ENCODE assay signal across 1 fruit fly cellular context in genomic region chr3L:5576543-5576942, dm6.
TF ChIP-seq lines count a peak whose summit lies in the region.

No protein-coding gene starts in this region.

TF ChIP-seq in whole organism, embryonic, 481 proteins besides CTCF, POLR2A, EP300 and RAD21 (continued from another document):
- TF ChIP-seq dm (GFP tag; optimal IDR thresholded peaks at IDR 0.05; lab: Kevin White, UChicago) = no peak
- no peak for TF ChIP-seq knrl (GFP tag; IDR thresholded peaks at IDR 0.05; lab: Robert Waterston, UW; ENCODE audit: partially characterized antibody)
- TF ChIP-seq CG14667 (GFP tag; IDR thresholded peaks at IDR 0.05; lab: Robert Waterston, UW) = no peak
- TF ChIP-seq Med (GFP tag; lab: Kevin White, UChicago) = peak; percentile 77
- TF ChIP-seq CG9727 (GFP tag; optimal IDR thresholded peaks at IDR 0.05; lab: Kevin White, UChicago) = no peak
- no peak for TF ChIP-seq eve (GFP tag; optimal IDR thresholded peaks at IDR 0.05; lab: Kevin White, UChicago)
- TF ChIP-seq Xbp1 (GFP tag; optimal IDR thresholded peaks at IDR 0.05; lab: Kevin White, UChicago) = no peak
- TF ChIP-seq gsb (GFP tag; IDR thresholded peaks at IDR 0.05; lab: Robert Waterston, UW) = no peak
- TF ChIP-seq CG8359 (GFP tag; optimal IDR thresholded peaks at IDR 0.05; lab: Kevin White, UChicago; ENCODE audit: borderline replicate concordance) = no peak
- TF ChIP-seq phol (tag; optimal IDR thresholded peaks at IDR 0.05; lab: Kevin White, UChicago) = no peak
- TF ChIP-seq Sry-δ (GFP tag; optimal IDR thresholded peaks at IDR 0.05; lab: Kevin White, UChicago) = no peak
- no peak for TF ChIP-seq unpg (GFP tag; optimal IDR thresholded peaks at IDR 0.05; lab: Kevin White, UChicago)
- TF ChIP-seq CG34224 (GFP tag; IDR thresholded peaks at IDR 0.05; lab: Robert Waterston, UW; ENCODE audit: partially characterized antibody) = no peak
- TF ChIP-seq nerfin-2 (GFP tag; IDR thresholded peaks at IDR 0.05; lab: Robert Waterston, UW; ENCODE audit: partially characterized antibody) = no peak
- no peak for TF ChIP-seq exex (tag; optimal IDR thresholded peaks at IDR 0.05; lab: Kevin White, UChicago)
- no peak for TF ChIP-seq CG34376 (GFP tag; optimal IDR thresholded peaks at IDR 0.05; lab: Kevin White, UChicago)
- TF ChIP-seq luna (GFP tag; optimal IDR thresholded peaks at IDR 0.05; lab: Kevin White, UChicago) = no peak
- no peak for TF ChIP-seq ranshi (GFP tag; IDR thresholded peaks at IDR 0.05; lab: Robert Waterston, UW)
- TF ChIP-seq Ptx1 (GFP tag; IDR thresholded peaks at IDR 0.05; lab: Robert Waterston, UW) = 0 out of 2 replicates have a peak, but pooled peaks have one; percentile 11
- TF ChIP-seq CG7556 (GFP tag; optimal IDR thresholded peaks at IDR 0.05; lab: Kevin White, UChicago) = no peak
- no peak for TF ChIP-seq twi (tag; optimal IDR thresholded peaks at IDR 0.05; lab: Kevin White, UChicago)
- TF ChIP-seq CG33213 (GFP tag; optimal IDR thresholded peaks at IDR 0.05; lab: Kevin White, UChicago) = no peak
- TF ChIP-seq grau (tag; optimal IDR thresholded peaks at IDR 0.05; lab: Kevin White, UChicago) = peak; percentile 74
- no peak for TF ChIP-seq schlank (tag; optimal IDR thresholded peaks at IDR 0.05; lab: Kevin White, UChicago)
- TF ChIP-seq dysf (GFP tag; IDR thresholded peaks at IDR 0.05; lab: Robert Waterston, UW) = 0 out of 3 replicates have a peak, but pooled peaks have one; percentile 6
